Worm (Caenorhabditis elegans): ENCODE measurements around the gene str-55.

The str-55 gene

ce11 chrV:16407663-16408062 lies 9.3 kb downstream of the str-55 start, which contains the start of gene F26D2.3:
Gene F26D2.3 (plus strand): TSS chrV:16407963.
- no peak for TF ChIP-seq spr-1 (tag; optimal IDR thresholded peaks at IDR 0.05)
- TF ChIP-seq unc-130 (GFP tag; optimal IDR thresholded peaks at IDR 0.05): no peak
- TF ChIP-seq nhr-41 (GFP tag; IDR thresholded peaks at IDR 0.05): no peak
- TF ChIP-seq egl-27 (tag; optimal IDR thresholded peaks at IDR 0.05): no peak
- TF ChIP-seq nhr-237 (tag; optimal IDR thresholded peaks at IDR 0.05): no peak
- TF ChIP-seq F10B5.3 (tag; optimal IDR thresholded peaks at IDR 0.05): no peak
- TF ChIP-seq ces-1 (GFP tag; optimal IDR thresholded peaks at IDR 0.05): no peak
- TF ChIP-seq lin-29 (GFP tag; IDR thresholded peaks at IDR 0.05): no peak
- no peak for TF ChIP-seq Y5F2A.4 (GFP tag; optimal IDR thresholded peaks at IDR 0.05)
- no peak for TF ChIP-seq lin-1 (GFP tag; IDR thresholded peaks at IDR 0.05)
- no peak for TF ChIP-seq lin-38 (GFP tag; IDR thresholded peaks at IDR 0.05)
- TF ChIP-seq nhr-111 (GFP tag; optimal IDR thresholded peaks at IDR 0.05): no peak
- TF ChIP-seq T26A8.4 (GFP tag; IDR thresholded peaks at IDR 0.05): no peak
- TF ChIP-seq ceh-62 (tag; optimal IDR thresholded peaks at IDR 0.05): no peak
- TF ChIP-seq madf-5 (GFP tag; IDR thresholded peaks at IDR 0.05): no peak
- TF ChIP-seq ama-1 (optimal IDR thresholded peaks at IDR 0.05): no peak
- TF ChIP-seq ceh-82 (tag; optimal IDR thresholded peaks at IDR 0.05): no peak

DNA sequence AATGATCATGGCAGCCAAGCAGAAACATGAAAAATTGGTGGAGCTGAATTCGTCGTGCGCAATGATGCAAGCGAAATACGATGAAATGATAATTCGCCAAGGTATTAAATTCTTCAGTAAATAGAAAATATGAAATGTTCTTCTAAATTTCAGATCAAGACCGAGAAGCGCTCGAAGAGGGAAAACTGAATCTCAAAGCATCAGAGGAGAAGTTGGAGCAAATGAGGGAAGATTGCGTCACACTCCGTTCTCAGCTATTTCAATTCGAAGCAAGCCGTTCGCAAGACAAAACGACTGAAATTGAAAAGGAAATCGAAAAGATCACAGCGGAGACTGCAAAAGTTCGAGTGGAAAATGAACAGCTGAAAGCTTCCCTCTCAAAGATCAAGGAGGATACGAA lies 10.6 kb downstream of the str-55 start:
- TF ChIP-seq dmd-9 (GFP tag; IDR thresholded peaks at IDR 0.05) (no peak), unc-62 (GFP tag; optimal IDR thresholded peaks at IDR 0.05 in 1 of 2) (peak in 1 of 2 experiments; percentile 70), unc-62 (tag; optimal IDR thresholded peaks at IDR 0.05) (no peak)

ce11 chrV:16405366-16405765 lies 11.5 kb downstream of the str-55 start:
- no peak for TF ChIP-seq ctbp-1 (GFP tag; IDR thresholded peaks at IDR 0.05)
- TF ChIP-seq lin-38 (GFP tag; IDR thresholded peaks at IDR 0.05): peak; percentile 75
- TF ChIP-seq egl-43 (GFP tag; IDR thresholded peaks at IDR 0.05): no peak

DNA sequence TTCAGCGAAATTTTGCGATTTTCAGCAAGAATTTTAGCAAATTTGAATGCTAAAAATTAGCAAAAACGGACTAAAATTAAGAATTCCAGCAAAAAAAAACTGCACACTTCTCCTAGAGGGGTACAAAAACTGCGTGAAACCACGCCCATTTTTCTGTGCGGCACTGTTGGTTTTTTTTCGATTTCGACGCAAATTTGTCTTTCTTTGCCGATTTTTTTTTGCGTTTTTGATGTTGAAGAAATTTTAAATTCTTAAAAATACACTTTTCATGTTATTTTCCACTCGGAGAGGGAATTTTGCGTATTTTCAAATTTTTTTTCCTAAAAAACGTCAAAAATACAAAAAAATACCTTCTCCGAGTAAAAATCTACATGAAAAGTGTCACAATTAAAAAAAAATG lies 12.9 kb downstream of the str-55 start, which contains the start of gene syp-1:
Gene syp-1 (plus strand): TSS at position 301 of the 400 bp plus-strand sequence.
- TF ChIP-seq ZK546.5 (tag; optimal IDR thresholded peaks at IDR 0.05) (no peak), madf-5 (GFP tag; IDR thresholded peaks at IDR 0.05) (no peak)

DNA sequence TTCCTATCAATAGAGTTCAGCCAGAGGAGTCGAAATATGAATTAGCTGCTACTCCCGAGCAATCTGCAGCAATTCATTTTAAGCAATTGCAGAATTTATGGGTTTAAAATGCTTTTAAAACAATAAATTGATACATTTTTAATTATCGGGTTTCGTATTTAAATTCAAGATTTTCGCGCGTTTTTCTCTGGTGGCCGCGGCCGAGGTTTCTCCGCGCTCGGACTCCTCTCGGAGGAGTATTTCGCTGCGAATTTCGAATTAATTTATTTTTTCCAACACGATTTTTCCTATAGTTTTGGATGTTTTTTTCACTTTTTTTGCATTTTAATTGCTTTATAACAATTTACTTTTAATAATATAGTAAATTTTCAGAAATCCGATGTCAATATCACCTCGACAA lies 15.4 kb downstream of the str-55 start, which contains the start of gene F13A7.14:
Gene F13A7.14 (plus strand): TSS at position 373 of the 400 bp plus-strand sequence.
- TF ChIP-seq zfp-3 (GFP tag; conservative IDR thresholded peaks at IDR 0.05): no peak
- no peak for TF ChIP-seq fkh-10 (GFP tag; optimal IDR thresholded peaks at IDR 0.05)
- TF ChIP-seq mep-1 (tag; optimal IDR thresholded peaks at IDR 0.05): no peak
- no peak for TF ChIP-seq Y5F2A.4 (GFP tag; optimal IDR thresholded peaks at IDR 0.05)
- no peak for TF ChIP-seq mdl-1 (tag; optimal IDR thresholded peaks at IDR 0.05)
- TF ChIP-seq aha-1 (tag): peak; percentile 66
- no peak for TF ChIP-seq cey-2 (tag; optimal IDR thresholded peaks at IDR 0.05; ENCODE audit: borderline replicate concordance, insufficient read depth)
- TF ChIP-seq fos-1 (tag; optimal IDR thresholded peaks at IDR 0.05): no peak
- TF ChIP-seq daf-12 (tag; optimal IDR thresholded peaks at IDR 0.05): no peak
- no peak for TF ChIP-seq F44E2.7 (GFP tag; IDR thresholded peaks at IDR 0.05)
- TF ChIP-seq nhr-48 (tag; optimal IDR thresholded peaks at IDR 0.05): peak; percentile 17
- no peak for TF ChIP-seq mxl-3 (GFP tag; optimal IDR thresholded peaks at IDR 0.05)
- no peak for TF ChIP-seq ZK546.5 (tag; optimal IDR thresholded peaks at IDR 0.05)
- no peak for TF ChIP-seq ztf-11 (tag; optimal IDR thresholded peaks at IDR 0.05)
- no peak for TF ChIP-seq pqm-1 (tag; optimal IDR thresholded peaks at IDR 0.05)
- TF ChIP-seq hlh-11 (tag; optimal IDR thresholded peaks at IDR 0.05): no peak
- no peak for TF ChIP-seq T20F7.1 (GFP tag; optimal IDR thresholded peaks at IDR 0.05)
- no peak for TF ChIP-seq unc-62 (GFP tag; optimal IDR thresholded peaks at IDR 0.05 in 1 of 2)
- no peak for TF ChIP-seq unc-62 (tag; optimal IDR thresholded peaks at IDR 0.05)
- TF ChIP-seq hmg-1.1 (GFP tag; IDR thresholded peaks at IDR 0.05): peak; percentile 59
- TF ChIP-seq ceh-32 (tag; optimal IDR thresholded peaks at IDR 0.05; ENCODE audit: poor library complexity): no peak
- TF ChIP-seq ceh-82 (tag; optimal IDR thresholded peaks at IDR 0.05): no peak
- TF ChIP-seq Y105C5A.15 (GFP tag; IDR thresholded peaks at IDR 0.05): no peak
- peak; percentile 14 for TF ChIP-seq nhr-6 (tag; optimal IDR thresholded peaks at IDR 0.05)
- no peak for TF ChIP-seq lim-7 (GFP tag; IDR thresholded peaks at IDR 0.05)
- no peak for TF ChIP-seq ctbp-1 (GFP tag; IDR thresholded peaks at IDR 0.05)
- no peak for TF ChIP-seq egl-27 (tag; optimal IDR thresholded peaks at IDR 0.05)
- TF ChIP-seq ama-1 (optimal IDR thresholded peaks at IDR 0.05): no peak
- TF ChIP-seq tra-1 (GFP tag; IDR thresholded peaks at IDR 0.05): peak; percentile 59; the same call in 1 of the 2 replicates
- 0 out of 2 replicates have a peak, but pooled peaks have one; percentile 32 for TF ChIP-seq snpc-1.2 (GFP tag; IDR thresholded peaks at IDR 0.05)

Measured in whole organism, L4 larva.